Worm (Caenorhabditis elegans) whole organism, young adult: ENCODE data around the gene Y27F2A.9.
"Not testable (repeated sequence)": the region's sequence is repeated elsewhere in the genome, so short reads cannot be mapped to it uniquely, and the experiment has no call there.

Experiments used
- F33H1.4 ChIP-seq: fragments of 200-800 bp; sonication (Bioruptor generic); IDR thresholded peaks from 2 replicates; pipeline ENCODE4 v1.3.6; 2022; ENCODE audit warnings: missing genetic modification reagents, missing genetic modification characterization, missing compliant biosample characterization
- F39B2.1 ChIP-seq: fragments of 200-800 bp; sonication (Bioruptor generic); IDR thresholded peaks from 2 replicates; pipeline ENCODE4 v1.3.6; 2022; ENCODE audit warnings: missing genetic modification reagents, missing genetic modification characterization, missing compliant biosample characterization
- fkh-3 ChIP-seq: sonication (generic microtip); optimal IDR thresholded peaks from 2 replicates; lab custom pipeline; 2016; ENCODE audit warnings: mild to moderate bottlenecking, missing genetic modification characterization, missing compliant biosample characterization
- lin-40 ChIP-seq: sonication (generic microtip); optimal IDR thresholded peaks from 2 replicates; lab custom pipeline; 2016; ENCODE audit warnings: missing genetic modification characterization, mild to moderate bottlenecking, missing compliant biosample characterization, missing genotype, missing genetic modification reagents
- tbx-9 ChIP-seq: sonication (generic microtip); optimal IDR thresholded peaks from 2 replicates; lab custom pipeline; 2016; ENCODE audit warnings: borderline replicate concordance, missing genetic modification characterization, inconsistent platforms, missing compliant biosample characterization
- ztf-25 ChIP-seq: fragments of 200-800 bp; sonication (Bioruptor generic); IDR thresholded peaks from 2 replicates; pipeline ENCODE4 v1.3.6; 2022; ENCODE audit warnings: missing genetic modification reagents, missing genetic modification characterization, missing compliant biosample characterization

Gene Y27F2A.9

DNA sequence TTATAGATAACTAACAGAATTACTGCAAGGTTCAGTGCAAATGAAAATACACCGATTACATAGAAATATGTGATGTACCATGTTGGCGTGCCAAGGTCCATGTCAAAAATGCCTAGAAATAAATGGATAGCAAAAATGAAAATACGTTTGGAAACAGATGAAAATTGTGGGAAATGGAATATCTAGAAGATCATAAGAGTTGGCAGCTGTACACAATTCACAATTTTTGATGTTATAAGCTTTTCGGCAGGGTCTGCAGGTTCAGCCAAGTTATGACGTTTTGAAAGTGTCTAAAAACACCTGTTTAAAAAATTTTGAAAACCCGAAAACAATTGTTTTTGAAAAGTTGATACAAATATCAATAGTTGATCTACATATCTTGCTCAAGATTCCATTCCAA, 46.9 kb downstream of the Y27F2A.9 start, which contains the start of gene sri-43:
Gene sri-43, minus strand, starts transcription at position 101 of the 400 bp plus-strand sequence.
- not testable (repeated sequence) for TF ChIP-seq ztf-25 (GFP tag; lab: Robert Waterston, UW); fkh-3 (tag; lab: Kevin White, UChicago); lin-40

DNA sequence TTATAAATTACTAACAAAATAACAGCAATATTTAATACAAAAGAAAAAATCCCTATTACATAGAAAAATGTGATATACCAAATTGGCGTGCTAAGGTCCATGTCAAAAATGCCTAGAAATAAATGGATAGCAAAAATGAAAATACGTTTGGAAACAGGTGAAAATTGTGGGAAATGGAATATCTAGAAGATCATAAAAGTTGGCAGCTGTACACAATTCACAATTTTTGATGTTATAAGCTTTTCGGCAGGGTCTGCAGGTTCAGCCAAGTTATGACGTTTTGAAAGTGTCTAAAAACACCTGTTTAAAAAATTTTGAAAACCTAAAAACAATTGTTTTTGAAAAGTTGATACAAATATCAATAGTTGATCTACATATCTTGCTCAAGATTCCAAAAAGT, 48.6 kb downstream of the Y27F2A.9 start, which contains the start of gene sri-42:
Gene sri-42, minus strand, starts transcription at position 101 of the 400 bp plus-strand sequence.
- TF ChIP-seq F39B2.1 (GFP tag; lab: Robert Waterston, UW); tbx-9 (tag; lab: Kevin White, UChicago); F33H1.4 (GFP tag; lab: Robert Waterston, UW): not testable (repeated sequence)
